Worm (Caenorhabditis elegans): ENCODE data around the gene nep-8.

ce11 chrII:3378275-3378674 is 25.4 kb upstream of the nep-8 start, which contains the start of gene Y49F6C.2:
- no peak for TF ChIP-seq flt-1 (GFP tag; IDR thresholded peaks at IDR 0.05)
- TF ChIP-seq tbx-37 (GFP tag; conservative IDR thresholded peaks at IDR 0.05): no peak
- TF ChIP-seq aly-1 (tag; optimal IDR thresholded peaks at IDR 0.05): no peak
- TF ChIP-seq sea-1 (GFP tag; conservative IDR thresholded peaks at IDR 0.05): no peak
